Worm (Caenorhabditis elegans) whole organism, L4/young adult: Measurements from ENCODE around the gene asm-1.

ENCODE experiments used
- dao-5 ChIP-seq: sonication (generic microtip); optimal IDR thresholded peaks from 2 replicates; lab custom pipeline; 2016; ENCODE audit warnings: missing genotype, missing genetic modification characterization, moderate library complexity, missing compliant biosample characterization
- him-1 ChIP-seq: sonication (generic microtip); optimal IDR thresholded peaks from 2 replicates; lab custom pipeline; 2016; ENCODE audit warnings: missing genotype, missing genetic modification reagents, missing genetic modification characterization, missing compliant biosample characterization

DNA sequence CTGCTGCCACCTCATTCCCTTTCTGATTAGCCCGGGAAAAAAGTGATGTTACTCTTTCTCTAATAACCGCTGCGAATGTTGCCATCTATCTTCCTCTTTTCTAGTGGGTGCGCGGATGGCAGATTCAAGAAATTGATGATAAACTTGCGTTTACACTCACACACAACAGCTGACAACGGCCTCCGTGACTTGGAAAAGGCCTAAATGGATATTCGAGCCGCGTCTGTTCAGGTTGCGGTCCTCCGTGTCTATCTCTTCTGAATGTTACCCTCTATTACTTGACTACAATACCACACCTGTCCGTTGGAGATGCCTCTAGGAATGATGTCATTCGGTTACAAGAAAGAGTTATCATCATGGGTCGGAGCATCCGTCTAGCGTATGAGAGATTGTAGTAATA lies 26.7 kb downstream of the asm-1 start:
- TF ChIP-seq him-1 (tag; lab: Kevin White, UChicago): no peak
- no peak for TF ChIP-seq dao-5 (tag; lab: Kevin White, UChicago)
